Worm (Caenorhabditis elegans) whole organism, L4 larva: Measurements from ENCODE around the gene lim-6.

ENCODE experiments used
- F10B5.3 ChIP-seq: sonication (generic microtip); optimal IDR thresholded peaks from 2 replicates; lab custom pipeline; 2016; ENCODE audit warnings: mild to moderate bottlenecking, missing genetic modification characterization, missing compliant biosample characterization
- F37D6.2 ChIP-seq: sonication (generic microtip); optimal IDR thresholded peaks from 2 replicates; lab custom pipeline; 2016; ENCODE audit warnings: mild to moderate bottlenecking, missing genetic modification characterization, missing compliant biosample characterization
- R02D3.7 ChIP-seq: fragments of 150-350 bp; sonication (generic microtip); optimal IDR thresholded peaks from 3 replicates; lab custom pipeline; 2014; ENCODE audit warnings: missing biosample characterization, missing genetic modification characterization
- T20F7.1 ChIP-seq: fragments of 200-800 bp; sonication (Bioruptor generic); optimal IDR thresholded peaks from 2 replicates; lab custom pipeline; 2018; ENCODE audit warnings: mild to moderate bottlenecking, missing genetic modification characterization, missing compliant biosample characterization
- T26A8.4 ChIP-seq: fragments of 200-800 bp; sonication (Bioruptor generic); IDR thresholded peaks from 2 replicates; pipeline ENCODE4 v1.3.6; 2022; ENCODE audit warnings: missing genetic modification characterization, missing compliant biosample characterization
- ZK546.5 ChIP-seq, 2 experiments: sonication (generic microtip); optimal IDR thresholded peaks; 2 replicates each; lab custom pipeline; 2017; ENCODE audit warnings: missing biosample characterization in 2 of 2, missing genetic modification characterization in 2 of 2
- aha-1 ChIP-seq: fragments of 150-350 bp; peaks from one replicate; lab custom pipeline; 2014; ENCODE audit warnings: missing biosample characterization, missing genetic modification characterization
- aly-2 ChIP-seq: sonication (generic microtip); optimal IDR thresholded peaks from 2 replicates; lab custom pipeline; 2018; ENCODE audit warnings: missing biosample characterization, missing genetic modification characterization
- arid-1 ChIP-seq: fragments of 200-800 bp; sonication (Bioruptor generic); conservative IDR thresholded peaks from 2 replicates; pipeline ENCODE4 v1.3.6; 2022; ENCODE audit warnings: missing genetic modification reagents, missing genetic modification characterization, missing compliant biosample characterization
- ceh-32 ChIP-seq: sonication (generic microtip); optimal IDR thresholded peaks from 2 replicates; lab custom pipeline; 2016; ENCODE audit warnings: mild to moderate bottlenecking, missing genetic modification characterization, missing compliant biosample characterization; ENCODE audit not compliant: poor library complexity
- ceh-44 ChIP-seq: fragments of 200-800 bp; sonication (Bioruptor generic); IDR thresholded peaks from 2 replicates; pipeline ENCODE4 v1.3.6; 2022; ENCODE audit warnings: missing genetic modification reagents, missing genetic modification characterization, missing compliant biosample characterization
- ceh-82 ChIP-seq: sonication (generic microtip); optimal IDR thresholded peaks from 2 replicates; lab custom pipeline; 2017; ENCODE audit warnings: missing biosample characterization, missing genetic modification characterization
- ctbp-1 ChIP-seq: fragments of 200-800 bp; sonication (Bioruptor generic); IDR thresholded peaks from 2 replicates; pipeline ENCODE4 v1.3.6; 2022; ENCODE audit warnings: missing genetic modification reagents, missing genetic modification characterization, missing compliant biosample characterization
- daf-16 ChIP-seq, 3 experiments: sonication (generic microtip); optimal IDR thresholded peaks; 2 replicates each; lab custom pipeline; 2016 to 2017; ENCODE audit warnings: missing genetic modification characterization in 3 of 3, missing genetic modification reagents in 3 of 3, mild to moderate bottlenecking in 2 of 3, missing compliant biosample characterization in 2 of 3, missing biosample characterization in 1 of 3, moderate library complexity in 1 of 3
- daf-19 ChIP-seq: fragments of 200-800 bp; sonication (Bioruptor generic); conservative IDR thresholded peaks from 2 replicates; pipeline ENCODE4 v1.3.6; 2022; ENCODE audit warnings: missing genetic modification characterization, missing compliant biosample characterization
- daf-8 ChIP-seq: fragments of 200-800 bp; sonication (Bioruptor generic); IDR thresholded peaks from 2 replicates; pipeline ENCODE4 v1.3.6; 2022; ENCODE audit warnings: missing genetic modification characterization, missing compliant biosample characterization
- dmd-6 ChIP-seq: fragments of 200-800 bp; sonication (Bioruptor generic); IDR thresholded peaks from 2 replicates; pipeline ENCODE4 v1.3.6; 2022; ENCODE audit warnings: missing genetic modification reagents, missing genetic modification characterization, missing compliant biosample characterization
- dmd-8 ChIP-seq: fragments of 200-800 bp; sonication (Bioruptor generic); IDR thresholded peaks from 2 replicates; pipeline ENCODE4 v1.3.6; 2022; ENCODE audit warnings: missing genetic modification characterization, missing compliant biosample characterization
- egl-27 ChIP-seq: sonication (generic microtip); optimal IDR thresholded peaks from 3 replicates; lab custom pipeline; 2017; ENCODE audit warnings: missing biosample characterization, missing genetic modification reagents, missing genetic modification characterization
- fkh-10 ChIP-seq: fragments of 150-350 bp; optimal IDR thresholded peaks from 2 replicates; lab custom pipeline; 2014; ENCODE audit warnings: missing biosample characterization, missing genetic modification reagents, missing genetic modification characterization
- gei-8 ChIP-seq: fragments of 200-800 bp; sonication (Bioruptor generic); optimal IDR thresholded peaks from 2 replicates; lab custom pipeline; 2018; ENCODE audit warnings: mild to moderate bottlenecking, missing genetic modification characterization, missing compliant biosample characterization
- hlh-11 ChIP-seq: fragments of 200-800 bp; sonication (Bioruptor generic); optimal IDR thresholded peaks from 2 replicates; lab custom pipeline; 2018; ENCODE audit warnings: mild to moderate bottlenecking, missing genetic modification characterization, missing compliant biosample characterization
- hlh-30 ChIP-seq: sonication (generic microtip); optimal IDR thresholded peaks from 2 replicates; lab custom pipeline; 2017; ENCODE audit warnings: antibody characterized with exemption, mild to moderate bottlenecking, missing genetic modification characterization, missing compliant biosample characterization; ENCODE audit not compliant: insufficient read depth
- hmg-1.1 ChIP-seq: fragments of 200-800 bp; sonication (Bioruptor generic); IDR thresholded peaks from 2 replicates; pipeline ENCODE4 v1.3.6; 2022; ENCODE audit warnings: missing genetic modification reagents, missing genetic modification characterization, missing compliant biosample characterization
- lin-13 ChIP-seq: fragments of 150-350 bp; optimal IDR thresholded peaks from 2 replicates; lab custom pipeline; 2014; ENCODE audit warnings: missing biosample characterization, missing genetic modification reagents, missing genetic modification characterization
- lin-38 ChIP-seq: fragments of 200-800 bp; sonication (Bioruptor generic); IDR thresholded peaks from 2 replicates; pipeline ENCODE4 v1.3.6; 2022; ENCODE audit warnings: missing genetic modification reagents, missing genetic modification characterization, missing compliant biosample characterization
- lir-3 ChIP-seq: sonication (generic microtip); optimal IDR thresholded peaks from 2 replicates; lab custom pipeline; 2016; ENCODE audit warnings: mild to moderate bottlenecking, missing genetic modification characterization, missing compliant biosample characterization
- madf-5 ChIP-seq, 2 experiments: fragments of 200-800 bp; sonication (Bioruptor generic); IDR thresholded peaks; 2 replicates each; pipeline ENCODE4 v1.3.6; 2022; ENCODE audit warnings: missing compliant biosample characterization in 2 of 2, missing genetic modification characterization in 2 of 2
- madf-9 ChIP-seq: fragments of 200-800 bp; sonication (Bioruptor generic); conservative IDR thresholded peaks from 2 replicates; pipeline ENCODE4 v1.3.6; 2022; ENCODE audit warnings: missing genetic modification reagents, missing genetic modification characterization, missing compliant biosample characterization
- mdt-29 ChIP-seq: fragments of 200-800 bp; sonication (Bioruptor generic); IDR thresholded peaks from 2 replicates; pipeline ENCODE4 v1.3.6; 2022; ENCODE audit warnings: missing genetic modification reagents, missing genetic modification characterization, missing compliant biosample characterization
- mxl-3 ChIP-seq: fragments of 200-800 bp; sonication (Bioruptor generic); optimal IDR thresholded peaks from 2 replicates; lab custom pipeline; 2018; ENCODE audit warnings: mild to moderate bottlenecking, missing genetic modification characterization, missing compliant biosample characterization
- nhr-102 ChIP-seq: sonication (generic microtip); optimal IDR thresholded peaks from 2 replicates; lab custom pipeline; 2016; ENCODE audit warnings: mild to moderate bottlenecking, missing genetic modification characterization, moderate library complexity, missing compliant biosample characterization
- nhr-25 ChIP-seq: sonication (generic microtip); optimal IDR thresholded peaks from 2 replicates; lab custom pipeline; 2017; ENCODE audit warnings: missing genetic modification characterization, mild to moderate bottlenecking, missing compliant biosample characterization, antibody characterized with exemption, moderate library complexity, borderline replicate concordance; ENCODE audit not compliant: insufficient read depth
- nhr-42 ChIP-seq: fragments of 200-800 bp; sonication (Bioruptor generic); IDR thresholded peaks from 2 replicates; pipeline ENCODE4 v1.3.6; 2022; ENCODE audit warnings: missing genetic modification characterization, missing compliant biosample characterization
- nhr-76 ChIP-seq: fragments of 150-350 bp; optimal IDR thresholded peaks from 2 replicates; lab custom pipeline; 2014; ENCODE audit warnings: missing biosample characterization, missing genetic modification characterization
- php-3 ChIP-seq: fragments of 200-800 bp; sonication (Bioruptor generic); IDR thresholded peaks from 2 replicates; pipeline ENCODE4 v1.3.6; 2022; ENCODE audit warnings: missing genetic modification reagents, missing genetic modification characterization, missing compliant biosample characterization
- pqm-1 ChIP-seq: sonication (generic microtip); optimal IDR thresholded peaks from 2 replicates; lab custom pipeline; 2017; ENCODE audit warnings: missing biosample characterization, missing genetic modification characterization
- sdz-12 ChIP-seq: fragments of 200-800 bp; sonication (Bioruptor generic); optimal IDR thresholded peaks from 2 replicates; lab custom pipeline; 2018; ENCODE audit warnings: mild to moderate bottlenecking, missing genetic modification characterization, missing compliant biosample characterization
- snpc-1.2 ChIP-seq: fragments of 200-800 bp; sonication (Bioruptor generic); IDR thresholded peaks from 2 replicates; pipeline ENCODE4 v1.3.6; 2022; ENCODE audit warnings: missing genetic modification reagents, missing genetic modification characterization, missing compliant biosample characterization
- snpc-4 ChIP-seq: fragments of 150-350 bp; optimal IDR thresholded peaks from 2 replicates; lab custom pipeline; 2014; ENCODE audit warnings: missing biosample characterization, missing genetic modification characterization
- spr-1 ChIP-seq: sonication (generic microtip); optimal IDR thresholded peaks from 2 replicates; lab custom pipeline; 2016; ENCODE audit warnings: mild to moderate bottlenecking, missing genetic modification characterization, missing compliant biosample characterization
- tra-1 ChIP-seq: fragments of 200-800 bp; sonication (Bioruptor generic); IDR thresholded peaks from 2 replicates; pipeline ENCODE4 v1.3.6; 2022; ENCODE audit warnings: missing genetic modification reagents, missing genetic modification characterization, missing compliant biosample characterization
- unc-39 ChIP-seq: sonication (generic microtip); optimal IDR thresholded peaks from 2 replicates; lab custom pipeline; 2017; ENCODE audit warnings: missing biosample characterization, missing genetic modification characterization
- zag-1 ChIP-seq: fragments of 150-350 bp; optimal IDR thresholded peaks from 2 replicates; lab custom pipeline; 2014; ENCODE audit warnings: missing biosample characterization, missing genetic modification characterization
- zip-2 ChIP-seq: fragments of 150-350 bp; optimal IDR thresholded peaks from 2 replicates; lab custom pipeline; 2014; ENCODE audit warnings: missing biosample characterization, missing genetic modification characterization
- ztf-7 ChIP-seq: fragments of 150-350 bp; optimal IDR thresholded peaks from 2 replicates; lab custom pipeline; 2014; ENCODE audit warnings: missing biosample characterization, missing genetic modification characterization

The lim-6 gene

ce11 chrX:1123471-1123870 lies 51.2 kb downstream of the lim-6 start:
- TF ChIP-seq ztf-7: no peak
- no peak for TF ChIP-seq ceh-82 (tag; lab: Kevin White, UChicago)

- TF ChIP-seq pqm-1 (tag; lab: Kevin White, UChicago) (no peak), hlh-30 (tag; lab: Kevin White, UChicago) (peak; percentile 2), aha-1 (tag; lab: Kevin White, UChicago) (peak; percentile 88), R02D3.7 (tag; lab: Kevin White, UChicago) (no peak), fkh-10 (GFP tag; lab: Kevin White, UChicago) (no peak), madf-5 (GFP tag; IDR thresholded peaks at IDR 0.05; lab: Robert Waterston, UW) (no peak), dmd-6 (GFP tag; lab: Robert Waterston, UW) (peak; percentile 34; the same call in 1 of the 2 replicates), spr-1 (no peak), hlh-11 (no peak), ceh-82 (tag; lab: Kevin White, UChicago) (no peak), hmg-1.1 (GFP tag; lab: Robert Waterston, UW) (no peak), snpc-1.2 (GFP tag; lab: Robert Waterston, UW) (no peak), zip-2 (tag; lab: Kevin White, UChicago) (no peak), snpc-4 (tag; lab: Kevin White, UChicago) (no peak), egl-27 (tag; lab: Kevin White, UChicago) (no peak), tra-1 (GFP tag; lab: Robert Waterston, UW) (0 out of 2 replicates have a peak, but pooled peaks have one; percentile 10), ceh-44 (GFP tag; lab: Robert Waterston, UW) (no peak), mdt-29 (GFP tag; lab: Robert Waterston, UW) (no peak), daf-19 (GFP tag; lab: Robert Waterston, UW) (no peak), lin-38 (GFP tag; lab: Robert Waterston, UW) (no peak)
These were observed 51.9 kb downstream of the lim-6 start, which contains the start of gene C05D9.9 for ce11 chrX:1124146-1124545. C05D9.9 (minus strand) TSS chrX:1124246.

ce11 chrX:1125426-1125825 lies 53.2 kb downstream of the lim-6 start, which contains the start of gene lmp-2:
lmp-2 (plus strand) TSS chrX:1125615.
- TF ChIP-seq F37D6.2 (no peak), dmd-8 (no peak), unc-39 (tag; lab: Kevin White, UChicago) (no peak), nhr-25 (tag; lab: Kevin White, UChicago) (no peak), daf-16 (GFP tag; optimal IDR thresholded peaks at IDR 0.05; lab: Kevin White, UChicago) (no peak), daf-16 (tag; optimal IDR thresholded peaks at IDR 0.05; lab: Kevin White, UChicago) (peak; percentile 93), T20F7.1 (no peak), zip-2 (tag; lab: Kevin White, UChicago) (no peak), aha-1 (tag; lab: Kevin White, UChicago) (no peak), spr-1 (no peak), mxl-3 (GFP tag; lab: Kevin White, UChicago) (no peak), daf-8 (GFP tag; lab: Robert Waterston, UW) (no peak), arid-1 (GFP tag; lab: Robert Waterston, UW) (no peak), madf-9 (GFP tag; lab: Robert Waterston, UW) (no peak), nhr-76 (tag; lab: Kevin White, UChicago) (no peak), sdz-12 (GFP tag; lab: Kevin White, UChicago) (no peak), lir-3 (no peak), php-3 (GFP tag; lab: Robert Waterston, UW) (peak; percentile 88), ctbp-1 (GFP tag; lab: Robert Waterston, UW) (no peak), R02D3.7 (tag; lab: Kevin White, UChicago) (no peak), gei-8 (no peak), lin-13 (GFP tag; lab: Kevin White, UChicago) (no peak), dmd-6 (GFP tag; lab: Robert Waterston, UW) (no peak), tra-1 (GFP tag; lab: Robert Waterston, UW) (no peak), daf-19 (GFP tag; lab: Robert Waterston, UW) (no peak), nhr-42 (GFP tag; lab: Robert Waterston, UW) (no peak), pqm-1 (tag; lab: Kevin White, UChicago) (peak; percentile 83), T26A8.4 (GFP tag; lab: Robert Waterston, UW) (no peak), nhr-102 (tag; lab: Kevin White, UChicago) (no peak), aly-2 (no peak), hlh-11 (peak; percentile 42), lin-38 (GFP tag; lab: Robert Waterston, UW) (no peak), F10B5.3 (tag; lab: Kevin White, UChicago) (no peak), ceh-32 (tag; lab: Kevin White, UChicago) (no peak), snpc-4 (tag; lab: Kevin White, UChicago) (no peak), ZK546.5 (tag; optimal IDR thresholded peaks at IDR 0.05; lab: Kevin White, UChicago) (no peak), zag-1 (no peak)
